Worm (Caenorhabditis elegans) whole organism, L1 larva: ENCODE data around the gene D2023.3.

ENCODE experiments used
- aly-2 ChIP-seq: fragments of 150-350 bp; optimal IDR thresholded peaks from 2 replicates; lab custom pipeline; 2014; ENCODE audit warnings: missing biosample characterization, missing genetic modification characterization
- ama-1 ChIP-seq: fragments of 150-350 bp; optimal IDR thresholded peaks from 2 replicates; lab custom pipeline; 2014
- ceh-8 ChIP-seq: fragments of 200-800 bp; sonication (Bioruptor generic); optimal IDR thresholded peaks from 2 replicates; lab custom pipeline; 2018; ENCODE audit warnings: mild to moderate bottlenecking, missing genetic modification characterization, moderate library complexity, missing compliant biosample characterization
- ceh-88 ChIP-seq: fragments of 200-800 bp; sonication (Bioruptor generic); IDR thresholded peaks from 2 replicates; pipeline ENCODE4 v1.3.6; 2022; ENCODE audit warnings: missing genetic modification characterization, missing compliant biosample characterization
- dpl-1 ChIP-seq, 3 experiments: fragments of 150-350 bp in 2 of 3; sonication (generic microtip) in 1 of 3; optimal IDR thresholded peaks; 2 replicates each; lab custom pipeline; 2014 to 2017; ENCODE audit warnings: missing biosample characterization in 3 of 3, missing genetic modification characterization in 3 of 3, missing genetic modification reagents in 3 of 3
- jun-1 ChIP-seq: fragments of 150-350 bp; optimal IDR thresholded peaks from 2 replicates; lab custom pipeline; 2014; ENCODE audit warnings: missing biosample characterization, missing genetic modification reagents, missing genetic modification characterization
- lin-35 ChIP-seq, 2 experiments: fragments of 150-350 bp; optimal IDR thresholded peaks; 2 replicates each; lab custom pipeline; 2014; ENCODE audit warnings: missing biosample characterization in 2 of 2, missing genetic modification characterization in 2 of 2, missing genetic modification reagents in 2 of 2
- mdl-1 ChIP-seq, 2 experiments: fragments of 150-350 bp; optimal IDR thresholded peaks; 2 replicates each; lab custom pipeline; 2014 to 2017; ENCODE audit warnings: missing biosample characterization in 2 of 2, missing genetic modification characterization in 2 of 2, inconsistent platforms in 1 of 2
- mep-1 ChIP-seq: fragments of 150-350 bp; optimal IDR thresholded peaks from 2 replicates; lab custom pipeline; 2014; ENCODE audit warnings: missing biosample characterization, missing genetic modification characterization
- nhr-77 ChIP-seq: fragments of 150-350 bp; optimal IDR thresholded peaks from 2 replicates; lab custom pipeline; 2014; ENCODE audit warnings: missing biosample characterization, missing genetic modification characterization
- nhr-90 ChIP-seq: sonication (generic microtip); optimal IDR thresholded peaks from 2 replicates; lab custom pipeline; 2016; ENCODE audit warnings: mild to moderate bottlenecking, missing genetic modification characterization, missing compliant biosample characterization; ENCODE audit not compliant: poor library complexity
- rnt-1 ChIP-seq: sonication (generic microtip); optimal IDR thresholded peaks from 2 replicates; lab custom pipeline; 2016; ENCODE audit warnings: mild to moderate bottlenecking, missing genetic modification characterization, moderate library complexity, missing compliant biosample characterization
- snpc-4 ChIP-seq: fragments of 150-350 bp; optimal IDR thresholded peaks from 2 replicates; lab custom pipeline; 2014; ENCODE audit warnings: missing biosample characterization, missing genetic modification characterization
- ztf-4 ChIP-seq: fragments of 150-350 bp; optimal IDR thresholded peaks from 2 replicates; lab custom pipeline; 2014; ENCODE audit warnings: missing biosample characterization, missing genetic modification characterization

DNA sequence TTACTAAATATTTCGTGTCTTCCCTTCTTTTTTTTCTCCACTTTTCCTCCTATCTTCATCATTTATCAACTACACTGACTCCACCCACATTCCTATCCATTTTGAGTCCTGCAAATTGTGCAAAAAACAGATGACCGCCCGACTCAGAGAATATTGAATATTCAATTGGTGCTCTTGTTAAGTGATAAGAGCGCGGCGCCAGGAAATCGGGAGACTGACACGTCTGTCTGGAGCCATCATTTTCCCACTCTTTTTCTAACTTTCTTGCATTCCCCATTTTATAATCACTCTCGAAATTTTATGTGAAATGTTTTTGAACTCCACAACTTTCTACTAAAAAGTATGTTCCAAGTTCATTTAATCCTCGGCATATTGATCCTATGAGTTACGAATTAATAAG lies 56.0 kb downstream of the D2023.3 start:
- no peak for TF ChIP-seq mep-1
- no peak for TF ChIP-seq jun-1
- TF ChIP-seq ama-1 (lab: Kevin White, UChicago): no peak
- TF ChIP-seq aly-2: no peak
- no peak for TF ChIP-seq ztf-4
- TF ChIP-seq nhr-90 (tag; lab: Kevin White, UChicago): no peak
- no peak for TF ChIP-seq snpc-4 (tag; lab: Kevin White, UChicago)
- TF ChIP-seq mdl-1 (tag; optimal IDR thresholded peaks at IDR 0.05; lab: Kevin White, UChicago): no peak
- no peak for TF ChIP-seq rnt-1
- TF ChIP-seq lin-35 (GFP tag; optimal IDR thresholded peaks at IDR 0.05; lab: Kevin White, UChicago): no peak
- no peak for TF ChIP-seq dpl-1 (GFP tag; optimal IDR thresholded peaks at IDR 0.05; lab: Kevin White, UChicago)
- TF ChIP-seq ceh-8 (GFP tag; lab: Kevin White, UChicago): no peak
- no peak for TF ChIP-seq nhr-77
- TF ChIP-seq ceh-88 (GFP tag; lab: Robert Waterston, UW): no peak
